Fruit fly (Drosophila melanogaster) Kc167 (cell line): ENCODE data around the gene CG14644.

Experiments
- Myc ChIP-seq: fragments of >200 bp; optimal IDR thresholded peaks from 2 replicates; lab custom pipeline; 2017; ENCODE audit warnings: missing external identifiers
- Sin3A ChIP-seq: fragments of >200 bp; optimal IDR thresholded peaks from 2 replicates; lab custom pipeline; 2018; ENCODE audit warnings: missing external identifiers
- insv ChIP-seq: fragments of >200 bp; optimal IDR thresholded peaks from 3 replicates; lab custom pipeline; 2018; ENCODE audit warnings: missing external identifiers
- psq ChIP-seq: fragments of >200 bp; optimal IDR thresholded peaks from 2 replicates; lab custom pipeline; 2017; ENCODE audit warnings: missing external identifiers
- ttk ChIP-seq: sonication (Bioruptor generic); optimal IDR thresholded peaks from 2 replicates; lab custom pipeline; 2017; ENCODE audit warnings: missing external identifiers

DNA sequence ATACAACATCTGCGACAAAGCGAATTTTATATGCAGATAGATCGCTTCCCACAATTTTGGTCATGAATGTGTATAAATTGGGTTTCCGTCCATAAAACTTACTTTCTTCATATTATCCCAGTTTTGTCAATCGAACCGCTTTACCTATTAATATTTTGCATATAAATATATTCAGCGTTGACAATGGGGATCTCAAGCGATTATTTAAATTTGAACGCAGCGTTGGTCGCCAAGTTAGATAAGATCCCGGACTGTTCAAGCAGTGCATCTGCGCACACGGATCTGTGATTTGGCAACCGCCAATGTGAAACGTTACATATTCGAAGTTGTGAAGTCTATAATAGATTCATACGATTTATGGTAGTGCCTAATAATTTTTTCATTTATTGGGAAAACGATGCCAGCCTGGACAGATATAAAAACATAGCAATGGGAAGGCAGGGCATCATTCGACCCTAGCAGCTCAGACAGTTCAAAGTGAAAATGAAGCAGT is 6.2 kb downstream of the CG14644 start, which contains the start of gene TwdlF:
- TF ChIP-seq ttk (lab: Kevin White, UChicago) (no peak), psq (lab: Kevin White, UChicago) (no peak), insv (no peak), Myc (lab: Kevin White, UChicago) (no peak), Sin3A (lab: Kevin White, UChicago) (no peak)
